Worm (Caenorhabditis elegans) whole organism, L4/young adult: Measurements from ENCODE around the gene srbc-20.

Experiments used
- W03F9.2 ChIP-seq: fragments of 150-350 bp; optimal IDR thresholded peaks from 2 replicates; lab custom pipeline; 2014; ENCODE audit warnings: missing biosample characterization, missing genetic modification characterization
- dao-5 ChIP-seq: sonication (generic microtip); optimal IDR thresholded peaks from 2 replicates; lab custom pipeline; 2016; ENCODE audit warnings: missing genotype, missing genetic modification characterization, moderate library complexity, missing compliant biosample characterization
- him-1 ChIP-seq: sonication (generic microtip); optimal IDR thresholded peaks from 2 replicates; lab custom pipeline; 2016; ENCODE audit warnings: missing genotype, missing genetic modification reagents, missing genetic modification characterization, missing compliant biosample characterization

DNA sequence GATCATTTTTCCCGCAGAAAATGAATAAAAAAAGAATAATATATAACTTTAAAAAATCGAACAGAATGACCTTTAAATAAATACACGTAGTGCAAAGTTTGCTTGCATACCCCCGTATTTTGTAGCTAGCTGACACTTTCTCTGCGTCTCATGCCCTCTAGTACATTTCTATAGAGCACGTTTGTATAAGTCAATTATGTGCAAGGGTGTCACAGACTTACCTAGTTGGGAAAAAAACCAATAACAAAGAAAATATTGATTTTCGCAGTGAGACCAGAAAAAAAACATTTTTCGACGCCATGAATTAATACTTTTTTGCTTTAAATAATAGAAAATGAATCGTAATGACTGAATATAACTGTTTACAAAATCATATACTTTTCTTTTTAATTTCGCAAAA, 37.6 kb upstream of the srbc-20 start, which contains the start of gene ckb-4:
- TF ChIP-seq dao-5 (tag; lab: Kevin White, UChicago): no peak
- TF ChIP-seq him-1: no peak
- TF ChIP-seq W03F9.2 (tag; lab: Kevin White, UChicago): no peak
